Worm (Caenorhabditis elegans): ENCODE data around the gene T19H12.15.

The T19H12.15 gene

ce11 chrV:4891305-4891704 is 12.2 kb upstream of the T19H12.15 start (continued):
- TF ChIP-seq lin-54 (GFP tag; optimal IDR thresholded peaks at IDR 0.05) (peak; percentile 25), mcd-1 (GFP tag; IDR thresholded peaks at IDR 0.05) (0 out of 2 replicates have a peak, but pooled peaks have one; percentile 15), egl-44 (GFP tag; IDR thresholded peaks at IDR 0.05) (no peak), madf-3 (GFP tag; IDR thresholded peaks at IDR 0.05) (peak; percentile 81), efl-1 (GFP tag; optimal IDR thresholded peaks at IDR 0.05) (peak; percentile 38), die-1 (tag; optimal IDR thresholded peaks at IDR 0.05) (peak; percentile 16), B0261.1 (tag; optimal IDR thresholded peaks at IDR 0.05) (no peak), ceh-58 (GFP tag; IDR thresholded peaks at IDR 0.05) (0 out of 2 replicates have a peak, but pooled peaks have one; percentile 15), aptf-3 (GFP tag; IDR thresholded peaks at IDR 0.05) (peak; percentile 6; the same call in 1 of the 2 replicates), attf-6 (GFP tag; IDR thresholded peaks at IDR 0.05) (peak; percentile 70; the same call in 1 of the 2 replicates), Y79H2A.3 (GFP tag; conservative IDR thresholded peaks at IDR 0.05) (peak; percentile 85; the same call in 1 of the 2 replicates), D2030.7 (GFP tag; IDR thresholded peaks at IDR 0.05) (peak; percentile 53), cebp-2 (GFP tag; IDR thresholded peaks at IDR 0.05) (0 out of 2 replicates have a peak, but pooled peaks have one; percentile 74), ama-1 (optimal IDR thresholded peaks at IDR 0.05) (no peak), ama-1 (GFP tag; optimal IDR thresholded peaks at IDR 0.05) (no peak), tbp1 (GFP tag; optimal IDR thresholded peaks at IDR 0.05) (peak; percentile 1), F39B2.1 (GFP tag; IDR thresholded peaks at IDR 0.05) (peak; percentile 75; the same call in 1 of the 2 replicates), lir-1 (GFP tag; conservative IDR thresholded peaks at IDR 0.05) (no peak), B0336.3 (GFP tag; IDR thresholded peaks at IDR 0.05) (peak; percentile 84), dox-1 (GFP tag; IDR thresholded peaks at IDR 0.05) (peak; percentile 23; the same call in 1 of the 2 replicates), hrde-1 (tag; optimal IDR thresholded peaks at IDR 0.05; ENCODE audit: borderline replicate concordance) (peak; percentile 70), lin-35 (GFP tag; optimal IDR thresholded peaks at IDR 0.05) (peak in 1 of 3 experiments; percentile 7), ZK185.1 (tag; optimal IDR thresholded peaks at IDR 0.05; ENCODE audit: poor library complexity, severe bottlenecking) (no peak)

DNA sequence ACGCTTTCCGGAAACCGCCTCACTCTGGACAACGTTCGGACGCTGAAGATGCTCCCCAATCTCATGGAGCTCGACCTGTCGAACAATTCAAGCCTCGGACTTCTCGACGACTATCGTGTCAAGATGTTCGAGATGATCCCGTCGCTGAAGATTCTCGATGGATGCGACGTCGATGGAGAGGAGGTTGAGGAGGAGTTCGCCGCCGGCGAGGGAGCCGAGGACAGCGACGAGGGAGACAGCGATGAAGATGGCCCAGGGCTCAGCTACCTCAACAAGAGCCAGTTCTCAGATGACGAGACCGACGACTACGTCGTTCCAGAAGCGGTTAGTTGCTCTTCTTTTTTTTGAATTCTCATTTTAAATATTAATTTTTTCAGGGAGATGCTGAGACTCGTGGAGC is 11.6 kb upstream of the T19H12.15 start:
- peak; percentile 70; the same call in 1 of the 2 replicates for TF ChIP-seq egrh-3 (GFP tag; IDR thresholded peaks at IDR 0.05)
- no peak for TF ChIP-seq aptf-2 (GFP tag; conservative IDR thresholded peaks at IDR 0.05)
- peak; percentile 81 for TF ChIP-seq zfh-2 (GFP tag; conservative IDR thresholded peaks at IDR 0.05)

ce11 chrV:4889976-4890479 is 10.9 kb upstream of the T19H12.15 start, which contains the start of gene T19H12.2:
TSS of gene T19H12.2 (plus strand) at chrV:4890429.
- TF ChIP-seq madf-6 (GFP tag; IDR thresholded peaks at IDR 0.05): peak; percentile 100
- TF ChIP-seq Y53G8AR.9 (GFP tag; conservative IDR thresholded peaks at IDR 0.05): peak; percentile 78
- TF ChIP-seq ceh-91 (GFP tag; IDR thresholded peaks at IDR 0.05): peak; percentile 99
- TF ChIP-seq atf-7 (tag; optimal IDR thresholded peaks at IDR 0.05): no peak
- TF ChIP-seq unc-130 (GFP tag; optimal IDR thresholded peaks at IDR 0.05): peak; percentile 83
- TF ChIP-seq ztf-18 (tag; optimal IDR thresholded peaks at IDR 0.05): peak; percentile 29
- no peak for TF ChIP-seq hmg-20 (GFP tag; IDR thresholded peaks at IDR 0.05)
- TF ChIP-seq hmg-1.2 (GFP tag; IDR thresholded peaks at IDR 0.05): peak; percentile 74
- TF ChIP-seq Y95B8A.8 (GFP tag; IDR thresholded peaks at IDR 0.05): peak; percentile 93
- TF ChIP-seq ztf-25 (GFP tag; IDR thresholded peaks at IDR 0.05): 0 out of 2 replicates have a peak, but pooled peaks have one; percentile 69
- TF ChIP-seq aptf-2 (GFP tag; conservative IDR thresholded peaks at IDR 0.05): peak; percentile 66
- TF ChIP-seq hsf-1 (GFP tag; IDR thresholded peaks at IDR 0.05): peak; percentile 89
- TF ChIP-seq ekl-4 (GFP tag; IDR thresholded peaks at IDR 0.05): peak; percentile 90
- TF ChIP-seq somi-1 (GFP tag; optimal IDR thresholded peaks at IDR 0.05): no peak
- no peak for TF ChIP-seq lag-1 (GFP tag; IDR thresholded peaks at IDR 0.05)
- peak in 2 of 3 experiments; percentile 58 to 93 for TF ChIP-seq lin-35 (GFP tag; optimal IDR thresholded peaks at IDR 0.05)
- TF ChIP-seq D2030.7 (GFP tag; IDR thresholded peaks at IDR 0.05): peak; percentile 98
- 0 out of 2 replicates have a peak, but pooled peaks have one; percentile 11 for TF ChIP-seq bed-2 (GFP tag; IDR thresholded peaks at IDR 0.05)
- peak; percentile 41; the same call in 1 of the 2 replicates for TF ChIP-seq attf-6 (GFP tag; IDR thresholded peaks at IDR 0.05)
- peak; percentile 51 for TF ChIP-seq athp-1 (tag; optimal IDR thresholded peaks at IDR 0.05)
- TF ChIP-seq xnd-1 (tag; optimal IDR thresholded peaks at IDR 0.05): peak; percentile 99
- peak; percentile 74 for TF ChIP-seq snpc-1.1 (tag; optimal IDR thresholded peaks at IDR 0.05; ENCODE audit: insufficient read depth)
- TF ChIP-seq snpc-4 (GFP tag; optimal IDR thresholded peaks at IDR 0.05): peak; percentile 58
- peak in 3 of 4 experiments; percentile 32 to 70 (median 62) for TF ChIP-seq snpc-4 (tag; optimal IDR thresholded peaks at IDR 0.05)
